Fruit fly (Drosophila melanogaster) whole organism, embryonic: ENCODE data around the gene Mis12.

ENCODE experiments used
- Aef1 ChIP-seq: fragments of 200-800 bp; sonication (Bioruptor generic); IDR thresholded peaks from 3 replicates; pipeline ENCODE4 v1.3.6; 2022; ENCODE audit warnings: missing biosample characterization, missing genetic modification characterization
- Atf6 ChIP-seq: fragments of 200-800 bp; sonication (Bioruptor generic); IDR thresholded peaks from 2 replicates; pipeline ENCODE4 v1.3.6; 2022; ENCODE audit warnings: missing biosample characterization, missing genetic modification characterization
- CG11398 ChIP-seq: fragments of 200-800 bp; sonication (Bioruptor generic); optimal IDR thresholded peaks from 2 replicates; lab custom pipeline; 2016; ENCODE audit warnings: missing biosample characterization, missing genetic modification characterization
- CG11456 ChIP-seq: fragments of 200-800 bp; sonication (Bioruptor generic); IDR thresholded peaks from 3 replicates; pipeline ENCODE4 v1.3.6; 2022; ENCODE audit warnings: missing biosample characterization, missing genetic modification characterization
- CG11504 ChIP-seq: fragments of 200-800 bp; sonication (Bioruptor generic); optimal IDR thresholded peaks from 3 replicates; lab custom pipeline; 2019; ENCODE audit warnings: missing biosample characterization, mild to moderate bottlenecking, missing genetic modification characterization, moderate library complexity
- CG11723 ChIP-seq: fragments of 200-800 bp; sonication (Bioruptor generic); optimal IDR thresholded peaks from 2 replicates; lab custom pipeline; 2017; ENCODE audit warnings: missing biosample characterization, mild to moderate bottlenecking, missing genetic modification characterization
- CG12744 ChIP-seq: fragments of 200-800 bp; sonication (Bioruptor generic); optimal IDR thresholded peaks from 2 replicates; lab custom pipeline; 2016; ENCODE audit warnings: missing biosample characterization, missing genetic modification characterization
- CG13123 ChIP-seq: fragments of 200-800 bp; sonication (Bioruptor generic); optimal IDR thresholded peaks from 2 replicates; lab custom pipeline; 2016; ENCODE audit warnings: missing biosample characterization, missing genetic modification characterization
- CG14441 ChIP-seq: fragments of 200-800 bp; sonication (Bioruptor generic); IDR thresholded peaks from 2 replicates; pipeline ENCODE4 v1.3.6; 2022; ENCODE audit warnings: missing biosample characterization, missing genetic modification characterization
- CG15073 ChIP-seq: fragments of 200-800 bp; sonication (Bioruptor generic); optimal IDR thresholded peaks from 2 replicates; lab custom pipeline; 2016; ENCODE audit warnings: missing biosample characterization, missing genetic modification characterization
- CG15514 ChIP-seq: fragments of 200-800 bp; sonication (Bioruptor generic); optimal IDR thresholded peaks from 3 replicates; lab custom pipeline; 2017; ENCODE audit warnings: missing biosample characterization, missing genetic modification characterization, mild to moderate bottlenecking, moderate library complexity, missing genetic modification reagents
- CG17802 ChIP-seq: fragments of 200-800 bp; sonication (Bioruptor generic); optimal IDR thresholded peaks from 2 replicates; lab custom pipeline; 2018; ENCODE audit warnings: missing biosample characterization, mild to moderate bottlenecking, missing genetic modification characterization, moderate library complexity
- CG18262 ChIP-seq: fragments of 200-800 bp; optimal IDR thresholded peaks from 3 replicates; lab custom pipeline; 2019; ENCODE audit warnings: missing biosample characterization, mild to moderate bottlenecking, missing genetic modification characterization, moderate library complexity
- CG18599 ChIP-seq: fragments of 200-800 bp; sonication (Bioruptor generic); optimal IDR thresholded peaks from 3 replicates; lab custom pipeline; 2017; ENCODE audit warnings: missing biosample characterization, missing genetic modification characterization, mild to moderate bottlenecking, moderate library complexity, missing genetic modification reagents
- CG18619 ChIP-seq: fragments of 200-800 bp; sonication (Bioruptor generic); optimal IDR thresholded peaks from 3 replicates; lab custom pipeline; 2017; ENCODE audit warnings: missing biosample characterization, mild to moderate bottlenecking, missing genetic modification characterization
- CG2678 ChIP-seq: fragments of 200-800 bp; sonication (Bioruptor generic); optimal IDR thresholded peaks from 3 replicates; lab custom pipeline; 2019; ENCODE audit warnings: missing biosample characterization, mild to moderate bottlenecking, missing genetic modification characterization, moderate library complexity
- CG30020 ChIP-seq: fragments of 200-800 bp; optimal IDR thresholded peaks from 2 replicates; lab custom pipeline; 2019; ENCODE audit warnings: missing biosample characterization, mild to moderate bottlenecking, missing genetic modification characterization, moderate library complexity
- CG3163 ChIP-seq: fragments of 200-800 bp; sonication (Bioruptor generic); optimal IDR thresholded peaks from 3 replicates; lab custom pipeline; 2016; ENCODE audit warnings: missing biosample characterization, missing genetic modification characterization
- CG32767 ChIP-seq: fragments of 200-800 bp; sonication (Bioruptor generic); IDR thresholded peaks from 2 replicates; pipeline ENCODE4 v1.3.6; 2022; ENCODE audit warnings: missing biosample characterization, missing genetic modification characterization
- CG33213 ChIP-seq: fragments of 200-800 bp; sonication (Bioruptor generic); optimal IDR thresholded peaks from 3 replicates; lab custom pipeline; 2016; ENCODE audit warnings: missing biosample characterization, missing genetic modification characterization
- CG34376 ChIP-seq: fragments of 200-800 bp; sonication (Bioruptor generic); optimal IDR thresholded peaks from 2 replicates; lab custom pipeline; 2018; ENCODE audit warnings: missing biosample characterization, mild to moderate bottlenecking, missing genetic modification characterization
- CG4404 ChIP-seq: fragments of 200-800 bp; sonication (Bioruptor generic); IDR thresholded peaks from 2 replicates; pipeline ENCODE4 v1.3.6; 2022; ENCODE audit warnings: missing biosample characterization, missing genetic modification characterization
- CG4617 ChIP-seq: fragments of 200-800 bp; sonication (Bioruptor generic); optimal IDR thresholded peaks from 3 replicates; lab custom pipeline; 2016; ENCODE audit warnings: missing biosample characterization, missing genetic modification characterization, borderline replicate concordance
- CG5953 ChIP-seq: fragments of 200-800 bp; sonication (Bioruptor generic); IDR thresholded peaks from 2 replicates; pipeline ENCODE4 v1.3.6; 2022; ENCODE audit warnings: missing biosample characterization, missing genetic modification characterization
- CG8388 ChIP-seq: fragments of 200-800 bp; sonication (Bioruptor generic); optimal IDR thresholded peaks from 2 replicates; lab custom pipeline; 2019; ENCODE audit warnings: missing biosample characterization, mild to moderate bottlenecking, missing genetic modification characterization, moderate library complexity
- CoRest ChIP-seq: fragments of 200-800 bp; sonication (Bioruptor generic); optimal IDR thresholded peaks from 3 replicates; lab custom pipeline; 2018; ENCODE audit warnings: missing biosample characterization, mild to moderate bottlenecking, missing genetic modification characterization, moderate library complexity
- Deaf1 ChIP-seq: fragments of 200-800 bp; optimal IDR thresholded peaks from 3 replicates; lab custom pipeline; 2019; ENCODE audit warnings: missing biosample characterization, mild to moderate bottlenecking, missing genetic modification characterization, moderate library complexity
- Dll ChIP-seq: fragments of 200-800 bp; sonication (Bioruptor generic); IDR thresholded peaks from 4 replicates; pipeline ENCODE4 v1.3.6; 2022; ENCODE audit warnings: missing biosample characterization, missing genetic modification characterization; ENCODE audit not compliant: partially characterized antibody
- Dp ChIP-seq: fragments of 200-800 bp; sonication (Bioruptor generic); optimal IDR thresholded peaks from 2 replicates; lab custom pipeline; 2018; ENCODE audit warnings: missing biosample characterization, mild to moderate bottlenecking, missing genetic modification characterization, moderate library complexity
- Gug ChIP-seq: fragments of 200-800 bp; sonication (Bioruptor generic); IDR thresholded peaks from 4 replicates; pipeline ENCODE4 v1.3.6; 2022; ENCODE audit warnings: missing biosample characterization, missing genetic modification characterization
- HLH3B ChIP-seq: fragments of 200-800 bp; sonication (Bioruptor generic); IDR thresholded peaks from 2 replicates; pipeline ENCODE4 v1.3.6; 2022; ENCODE audit warnings: missing biosample characterization, missing genetic modification characterization
- HLHmδ ChIP-seq: fragments of 200-800 bp; sonication (Bioruptor generic); optimal IDR thresholded peaks from 2 replicates; lab custom pipeline; 2018; ENCODE audit warnings: missing biosample characterization, mild to moderate bottlenecking, missing genetic modification characterization, moderate library complexity
- Hand ChIP-seq: fragments of 200-800 bp; sonication (Bioruptor generic); optimal IDR thresholded peaks from 2 replicates; lab custom pipeline; 2017; ENCODE audit warnings: mild to moderate bottlenecking, missing biosample characterization, missing genetic modification reagents, missing genetic modification characterization
- Side ChIP-seq: fragments of 200-800 bp; sonication (Bioruptor generic); optimal IDR thresholded peaks from 2 replicates; lab custom pipeline; 2016; ENCODE audit warnings: missing biosample characterization, missing genetic modification characterization
- ac ChIP-seq: fragments of 200-800 bp; sonication (Bioruptor generic); optimal IDR thresholded peaks from 3 replicates; lab custom pipeline; 2017; ENCODE audit warnings: missing biosample characterization, mild to moderate bottlenecking, missing genetic modification characterization
- amos ChIP-seq: fragments of 200-800 bp; sonication (Bioruptor generic); IDR thresholded peaks from 2 replicates; pipeline ENCODE4 v1.3.6; 2022; ENCODE audit warnings: missing biosample characterization, missing genetic modification characterization; ENCODE audit not compliant: partially characterized antibody
- bcd ChIP-seq: fragments of 200-800 bp; sonication (Bioruptor generic); optimal IDR thresholded peaks from 2 replicates; lab custom pipeline; 2017; ENCODE audit warnings: missing biosample characterization, mild to moderate bottlenecking, missing genetic modification characterization
- bigmax ChIP-seq: fragments of 200-800 bp; sonication (Bioruptor generic); optimal IDR thresholded peaks from 2 replicates; lab custom pipeline; 2018; ENCODE audit warnings: missing biosample characterization, mild to moderate bottlenecking, missing genetic modification characterization
- chm ChIP-seq: fragments of 200-800 bp; sonication (Bioruptor generic); IDR thresholded peaks from 2 replicates; pipeline ENCODE4 v1.3.6; 2022; ENCODE audit warnings: missing biosample characterization, missing genetic modification characterization
- fru ChIP-seq: fragments of >200 bp; optimal IDR thresholded peaks from 2 replicates; lab custom pipeline; 2017
- gsb-n ChIP-seq: fragments of 200-800 bp; sonication (Bioruptor generic); optimal IDR thresholded peaks from 3 replicates; lab custom pipeline; 2018; ENCODE audit warnings: missing biosample characterization, mild to moderate bottlenecking, missing genetic modification characterization
- kah ChIP-seq: fragments of 200-800 bp; sonication (Bioruptor generic); optimal IDR thresholded peaks from 2 replicates; lab custom pipeline; 2018; ENCODE audit warnings: missing biosample characterization, mild to moderate bottlenecking, missing genetic modification characterization
- nmo ChIP-seq: fragments of 200-800 bp; sonication (Bioruptor generic); optimal IDR thresholded peaks from 2 replicates; lab custom pipeline; 2018; ENCODE audit warnings: missing biosample characterization, mild to moderate bottlenecking, missing genetic modification characterization, moderate library complexity
- pnt ChIP-seq: fragments of 200-800 bp; sonication (Bioruptor generic); optimal IDR thresholded peaks from 3 replicates; lab custom pipeline; 2016; ENCODE audit warnings: missing biosample characterization, missing genetic modification characterization
- psq ChIP-seq: fragments of 200-800 bp; sonication (Bioruptor generic); optimal IDR thresholded peaks from 2 replicates; lab custom pipeline; 2017; ENCODE audit warnings: missing biosample characterization, missing genetic modification characterization
- row ChIP-seq: fragments of 200-800 bp; sonication (Bioruptor generic); IDR thresholded peaks from 3 replicates; pipeline ENCODE4 v1.3.6; 2022; ENCODE audit warnings: missing biosample characterization, missing genetic modification characterization
- schlank ChIP-seq: fragments of 200-800 bp; sonication (Bioruptor generic); optimal IDR thresholded peaks from 2 replicates; lab custom pipeline; 2018; ENCODE audit warnings: missing biosample characterization, mild to moderate bottlenecking, missing genetic modification characterization
- slp2 ChIP-seq: fragments of 200-800 bp; sonication (Bioruptor generic); optimal IDR thresholded peaks from 2 replicates; lab custom pipeline; 2016; ENCODE audit warnings: missing biosample characterization, missing genetic modification characterization
- trem ChIP-seq: fragments of 200-800 bp; optimal IDR thresholded peaks from 3 replicates; lab custom pipeline; 2019; ENCODE audit warnings: missing biosample characterization, mild to moderate bottlenecking, missing genetic modification characterization, moderate library complexity
- zf30C ChIP-seq: fragments of 200-800 bp; sonication (Bioruptor generic); optimal IDR thresholded peaks from 3 replicates; lab custom pipeline; 2018; ENCODE audit warnings: missing biosample characterization, mild to moderate bottlenecking, missing genetic modification characterization
- zfh2 ChIP-seq: fragments of 200-800 bp; sonication (Bioruptor generic); optimal IDR thresholded peaks from 2 replicates; lab custom pipeline; 2016; ENCODE audit warnings: missing biosample characterization, missing genetic modification characterization

Gene Mis12

DNA sequence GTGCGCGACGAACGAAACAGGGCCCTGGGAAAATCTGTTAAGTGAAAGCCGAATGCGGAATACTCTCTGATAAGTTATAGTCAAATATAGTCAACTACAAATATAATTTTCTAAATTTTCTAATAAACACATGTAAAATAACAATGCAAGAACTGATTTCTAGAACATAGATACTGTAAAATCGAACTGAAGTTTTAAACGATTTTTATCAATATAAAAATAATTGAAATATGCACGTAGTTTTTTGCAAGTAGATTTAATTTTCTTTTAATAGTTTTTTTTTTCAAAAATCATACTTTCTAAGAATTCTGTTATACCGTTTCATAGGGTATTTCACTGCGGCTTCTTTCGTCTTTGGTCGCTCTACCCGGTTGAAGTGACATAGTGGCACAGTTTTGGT lies 39.5 kb upstream of the Mis12 start (continued):
- TF ChIP-seq CG15073 (GFP tag; lab: Kevin White, UChicago) = peak; percentile 19
- TF ChIP-seq CG4404 (GFP tag; lab: Robert Waterston, UW) = no peak
- TF ChIP-seq CG3163 (GFP tag; lab: Kevin White, UChicago) = no peak
- TF ChIP-seq bcd (GFP tag; lab: Kevin White, UChicago) = peak; percentile 84
- TF ChIP-seq Gug (GFP tag; lab: Robert Waterston, UW) = 0 out of 4 replicates have a peak, but pooled peaks have one; percentile 6
- peak; percentile 52; the same call in 1 of the 2 replicates for TF ChIP-seq CG14441 (GFP tag; lab: Robert Waterston, UW)
- TF ChIP-seq nmo (GFP tag; lab: Kevin White, UChicago) = peak; percentile 96
- no peak for TF ChIP-seq HLHmδ (GFP tag; lab: Kevin White, UChicago)
- peak; percentile 96 for TF ChIP-seq CG2678 (tag; lab: Kevin White, UChicago)
- TF ChIP-seq CG18619 (GFP tag; lab: Kevin White, UChicago) = peak; percentile 79
- TF ChIP-seq gsb-n (tag; lab: Kevin White, UChicago) = peak; percentile 71
- TF ChIP-seq CoRest (tag; lab: Kevin White, UChicago) = peak; percentile 96
- TF ChIP-seq CG32767 (GFP tag; lab: Robert Waterston, UW) = peak; percentile 61
- TF ChIP-seq schlank (tag; lab: Kevin White, UChicago) = no peak
- TF ChIP-seq CG11504 (tag; lab: Kevin White, UChicago) = peak; percentile 94
- TF ChIP-seq CG11398 (GFP tag; lab: Kevin White, UChicago) = no peak
- TF ChIP-seq CG18599 (GFP tag; lab: Kevin White, UChicago) = peak; percentile 87
- TF ChIP-seq slp2 (GFP tag; lab: Kevin White, UChicago) = peak; percentile 32
- TF ChIP-seq kah (GFP tag; lab: Kevin White, UChicago) = peak; percentile 81
- peak; percentile 52 for TF ChIP-seq psq
- TF ChIP-seq CG13123 (GFP tag; lab: Kevin White, UChicago) = peak; percentile 53
- TF ChIP-seq row (GFP tag; lab: Robert Waterston, UW) = peak; percentile 84
- peak; percentile 66 for TF ChIP-seq CG11723 (GFP tag; lab: Kevin White, UChicago)
- TF ChIP-seq CG12744 (GFP tag; lab: Kevin White, UChicago) = no peak
- peak; percentile 51 for TF ChIP-seq Side (GFP tag; lab: Kevin White, UChicago)
- no peak for TF ChIP-seq CG30020 (tag; lab: Kevin White, UChicago)
- peak; percentile 56; the same call in 2 of the 3 replicates for TF ChIP-seq Aef1
- peak; percentile 88 for TF ChIP-seq CG18262
- TF ChIP-seq amos = no peak
- TF ChIP-seq zf30C (GFP tag; lab: Kevin White, UChicago) = no peak
- TF ChIP-seq trem (tag; lab: Kevin White, UChicago) = peak; percentile 78
- no peak for TF ChIP-seq CG5953 (GFP tag; lab: Robert Waterston, UW)
- no peak for TF ChIP-seq zfh2 (GFP tag; lab: Kevin White, UChicago)
- peak; percentile 15 for TF ChIP-seq pnt (GFP tag; lab: Kevin White, UChicago)
- no peak for TF ChIP-seq CG33213 (GFP tag; lab: Kevin White, UChicago)
- TF ChIP-seq CG15514 = peak; percentile 54
- no peak for TF ChIP-seq fru (lab: Kevin White, UChicago)
- peak; percentile 32 for TF ChIP-seq CG17802 (tag; lab: Kevin White, UChicago)
- no peak for TF ChIP-seq Dp (GFP tag; lab: Kevin White, UChicago)
- peak; percentile 55 for TF ChIP-seq Deaf1 (tag; lab: Kevin White, UChicago)
- peak; percentile 68 for TF ChIP-seq HLH3B (GFP tag; lab: Robert Waterston, UW)
- TF ChIP-seq bigmax (GFP tag; lab: Kevin White, UChicago) = no peak
- TF ChIP-seq Dll (GFP tag; lab: Robert Waterston, UW) = no peak
- TF ChIP-seq CG11456 (GFP tag; lab: Robert Waterston, UW) = no peak
- TF ChIP-seq chm (GFP tag; lab: Robert Waterston, UW) = peak; percentile 15; the same call in 1 of the 2 replicates
- TF ChIP-seq ac (GFP tag; lab: Kevin White, UChicago) = no peak
- TF ChIP-seq Hand (GFP tag; lab: Kevin White, UChicago) = peak; percentile 56
- TF ChIP-seq Atf6 (GFP tag; lab: Robert Waterston, UW) = peak; percentile 70; the same call in 1 of the 2 replicates
- peak; percentile 8 for TF ChIP-seq CG4617 (GFP tag; lab: Kevin White, UChicago)
- TF ChIP-seq CG8388 (GFP tag; lab: Kevin White, UChicago) = peak; percentile 81
- peak; percentile 53 for TF ChIP-seq CG34376 (GFP tag; lab: Kevin White, UChicago)
